Worm (Caenorhabditis elegans): ENCODE data around the gene Y56A3A.41.

ce11 chrIII:11846365-11846764 is 46.5 kb downstream of the Y56A3A.41 start, which contains the start of gene ntl-3:
- no peak for TF ChIP-seq unc-62 (GFP tag; optimal IDR thresholded peaks at IDR 0.05)
- TF ChIP-seq lin-15B (tag; optimal IDR thresholded peaks at IDR 0.05): no peak
- TF ChIP-seq mep-1 (tag; optimal IDR thresholded peaks at IDR 0.05): no peak
